Worm (Caenorhabditis elegans): Measurements from ENCODE around the gene C05B5.2.

The C05B5.2 gene

DNA sequence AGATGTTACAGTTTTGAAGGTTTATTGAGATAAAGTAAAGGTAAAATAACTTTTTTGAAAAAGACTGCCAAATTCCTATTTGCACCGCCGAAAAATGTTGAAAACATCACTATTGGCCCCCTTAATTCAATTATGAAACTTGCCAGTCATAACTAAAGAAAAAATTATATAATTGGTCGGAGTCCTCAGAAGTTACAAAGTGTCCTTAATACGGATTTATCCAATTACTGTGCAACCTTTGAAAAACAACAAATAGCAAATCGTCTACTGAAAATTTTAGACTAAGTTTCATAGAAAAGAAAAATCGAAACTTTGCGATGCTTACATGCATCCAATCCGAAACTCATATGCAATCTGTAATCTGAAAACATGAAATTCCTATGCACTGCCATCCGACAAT lies 15.7 kb downstream of the C05B5.2 start:
- TF ChIP-seq jun-1 (tag; optimal IDR thresholded peaks at IDR 0.05): no peak
- TF ChIP-seq ztf-11 (tag; optimal IDR thresholded peaks at IDR 0.05): no peak
- no peak for TF ChIP-seq fos-1 (tag; optimal IDR thresholded peaks at IDR 0.05)
- no peak for TF ChIP-seq nfya-1 (tag; optimal IDR thresholded peaks at IDR 0.05; ENCODE audit: insufficient read depth)
- no peak for TF ChIP-seq hmg-11 (tag; optimal IDR thresholded peaks at IDR 0.05)
- TF ChIP-seq nhr-43 (tag; optimal IDR thresholded peaks at IDR 0.05; ENCODE audit: poor library complexity, severe bottlenecking): no peak
- TF ChIP-seq elt-2 (tag; optimal IDR thresholded peaks at IDR 0.05): no peak

DNA sequence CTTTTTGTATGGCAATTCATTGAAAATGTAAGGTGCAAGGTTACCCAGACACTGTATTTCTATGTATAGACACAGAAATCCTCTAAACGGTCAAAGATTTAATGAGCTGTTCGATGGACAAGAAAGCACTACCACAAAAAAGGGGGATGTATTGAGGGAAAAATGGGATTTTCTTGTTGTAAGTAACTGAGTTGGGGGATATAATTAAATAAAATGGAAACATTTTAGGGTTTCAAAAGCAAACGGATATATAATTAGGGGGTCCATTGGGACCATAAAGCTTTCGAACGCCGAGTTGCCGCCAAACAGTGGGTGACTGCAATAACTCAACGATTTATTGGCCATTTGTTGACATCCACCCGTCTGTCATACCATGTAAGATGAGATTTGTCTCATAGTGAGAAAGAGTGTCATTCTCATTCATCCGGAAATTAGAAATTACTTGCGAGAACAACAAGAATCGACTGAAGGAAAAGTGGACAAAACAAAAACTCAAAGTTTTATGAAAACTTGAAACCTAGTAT lies 18.1 kb downstream of the C05B5.2 start:
- TF ChIP-seq egl-5 (tag; optimal IDR thresholded peaks at IDR 0.05): peak; percentile 8
- no peak for TF ChIP-seq skn-1 (tag; optimal IDR thresholded peaks at IDR 0.05)

DNA sequence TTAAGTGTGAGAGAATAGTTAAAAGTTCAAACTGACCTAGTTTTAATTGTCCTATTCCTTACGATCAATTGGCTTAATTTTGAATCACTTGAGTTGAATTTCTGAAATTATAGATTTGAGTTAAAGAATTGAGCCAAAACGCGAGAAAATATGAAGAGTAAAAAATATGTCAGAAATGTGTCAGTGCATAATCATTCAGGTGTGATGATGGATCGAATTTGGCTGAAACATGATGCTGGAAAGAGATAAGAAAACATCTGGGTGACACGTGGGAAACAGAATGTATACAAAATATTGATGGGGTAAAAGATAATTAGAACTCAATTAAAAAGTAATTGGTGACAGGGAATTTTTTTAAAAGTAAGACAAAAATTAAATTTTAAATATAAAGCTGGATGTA lies 26.6 kb downstream of the C05B5.2 start, which contains the start of gene R10E12.2:
TSS of gene R10E12.2 (minus strand) at position 101 of the 400 bp plus-strand sequence.
- TF ChIP-seq nhr-237 (tag; optimal IDR thresholded peaks at IDR 0.05): no peak
- TF ChIP-seq nhr-76 (tag; optimal IDR thresholded peaks at IDR 0.05): no peak
- no peak for TF ChIP-seq tbx-2 (tag; optimal IDR thresholded peaks at IDR 0.05)
- no peak for TF ChIP-seq pqm-1 (tag; optimal IDR thresholded peaks at IDR 0.05)
- TF ChIP-seq mml-1 (tag; optimal IDR thresholded peaks at IDR 0.05): no peak
- no peak for TF ChIP-seq jun-1 (tag; optimal IDR thresholded peaks at IDR 0.05)
- no peak for TF ChIP-seq ama-1 (optimal IDR thresholded peaks at IDR 0.05)
- TF ChIP-seq eor-1 (tag; optimal IDR thresholded peaks at IDR 0.05): no peak
- TF ChIP-seq skn-1 (tag; optimal IDR thresholded peaks at IDR 0.05): no peak
- TF ChIP-seq ceh-16 (tag; optimal IDR thresholded peaks at IDR 0.05): no peak
- TF ChIP-seq ZK546.5 (tag; optimal IDR thresholded peaks at IDR 0.05): no peak

DNA sequence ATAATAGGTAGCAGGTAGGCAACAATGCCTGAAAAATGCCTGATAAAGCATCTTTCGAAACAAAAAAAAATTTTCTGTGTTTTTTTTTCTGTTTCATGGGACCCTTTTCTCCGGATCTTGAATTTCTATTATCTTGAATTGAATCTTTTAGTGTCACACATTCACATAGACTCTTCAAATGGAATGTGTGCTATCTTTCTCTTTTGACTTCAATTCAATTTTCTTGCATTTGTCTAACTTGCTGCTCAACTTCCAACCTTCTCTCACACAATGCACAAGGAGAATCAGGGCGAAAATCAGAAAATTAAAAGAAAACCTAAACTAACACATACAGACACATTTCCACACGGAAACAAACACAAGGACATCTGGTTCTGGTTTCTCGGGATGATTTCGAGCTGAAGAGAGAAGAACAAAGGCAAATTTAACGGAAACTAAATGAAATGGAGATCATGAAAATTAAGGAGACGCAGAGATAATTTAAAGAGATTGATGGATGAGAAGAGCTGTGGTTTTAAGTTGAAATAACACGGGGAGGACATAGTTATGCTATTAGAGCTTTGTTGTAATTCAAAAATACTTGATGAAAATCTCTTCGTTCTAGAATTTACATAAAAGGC lies 28.0 kb downstream of the C05B5.2 start:
- no peak for TF ChIP-seq ceh-82 (tag; optimal IDR thresholded peaks at IDR 0.05)
- peak; percentile 59 for TF ChIP-seq fkh-10 (GFP tag; optimal IDR thresholded peaks at IDR 0.05)

DNA sequence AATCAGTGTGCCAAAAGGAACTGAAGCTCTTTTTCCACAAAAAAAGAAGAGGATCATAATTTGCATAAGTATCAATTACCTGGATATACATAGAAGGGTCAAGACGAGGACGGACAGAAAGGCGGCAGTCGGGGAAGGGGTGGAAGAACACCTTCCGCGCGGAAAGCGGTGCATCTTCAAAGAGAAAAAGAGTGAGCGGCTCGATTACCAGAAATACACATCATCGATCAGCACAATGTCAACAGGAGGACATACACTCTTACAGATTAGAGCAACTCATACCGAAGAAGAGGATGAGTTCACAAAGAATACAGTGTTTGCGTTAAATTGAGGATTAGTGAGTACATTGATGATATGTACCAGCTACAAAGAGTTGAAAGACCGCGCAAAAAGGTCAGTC lies 31.0 kb downstream of the C05B5.2 start:
- TF ChIP-seq nhr-25 (tag; optimal IDR thresholded peaks at IDR 0.05): no peak
- no peak for TF ChIP-seq daf-12 (tag; optimal IDR thresholded peaks at IDR 0.05)
- no peak for TF ChIP-seq nhr-237 (tag; optimal IDR thresholded peaks at IDR 0.05)
- no peak for TF ChIP-seq lsy-12 (tag; optimal IDR thresholded peaks at IDR 0.05)
- no peak for TF ChIP-seq elt-1 (tag; optimal IDR thresholded peaks at IDR 0.05)
- TF ChIP-seq nhr-28 (tag; optimal IDR thresholded peaks at IDR 0.05): no peak
- TF ChIP-seq egl-5 (tag; optimal IDR thresholded peaks at IDR 0.05): no peak
- no peak for TF ChIP-seq ceh-28 (tag; optimal IDR thresholded peaks at IDR 0.05)
- TF ChIP-seq nhr-77 (tag; optimal IDR thresholded peaks at IDR 0.05): no peak
- no peak for TF ChIP-seq hmg-11 (tag; optimal IDR thresholded peaks at IDR 0.05)
- TF ChIP-seq R02D3.7 (tag; optimal IDR thresholded peaks at IDR 0.05): no peak
- no peak for TF ChIP-seq aly-2 (tag; optimal IDR thresholded peaks at IDR 0.05)

DNA sequence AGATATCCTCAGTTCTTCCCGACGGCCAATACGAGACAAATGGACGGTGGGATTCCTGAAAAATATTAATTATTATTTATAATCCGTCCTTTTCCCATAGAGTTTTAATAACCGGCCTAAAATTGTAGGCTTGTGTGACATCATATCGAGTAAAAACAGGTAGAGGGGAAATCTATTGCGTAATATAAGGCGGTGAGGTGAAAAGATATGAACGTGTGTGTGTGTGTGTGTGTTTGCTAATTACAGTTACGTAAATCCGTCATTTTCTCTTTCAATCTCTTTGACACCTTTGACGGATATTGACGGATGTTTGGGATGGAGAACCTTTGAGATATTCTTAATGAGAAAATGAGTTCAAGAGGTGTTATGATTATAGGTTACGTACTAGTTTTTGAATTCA lies 34.9 kb downstream of the C05B5.2 start:
- no peak for TF ChIP-seq ceh-28 (tag; optimal IDR thresholded peaks at IDR 0.05)
- no peak for TF ChIP-seq fkh-10 (GFP tag; optimal IDR thresholded peaks at IDR 0.05)
- TF ChIP-seq elt-1 (tag; optimal IDR thresholded peaks at IDR 0.05): no peak
- no peak for TF ChIP-seq nhr-28 (tag; optimal IDR thresholded peaks at IDR 0.05)
- TF ChIP-seq snpc-4 (tag; optimal IDR thresholded peaks at IDR 0.05): no peak

DNA sequence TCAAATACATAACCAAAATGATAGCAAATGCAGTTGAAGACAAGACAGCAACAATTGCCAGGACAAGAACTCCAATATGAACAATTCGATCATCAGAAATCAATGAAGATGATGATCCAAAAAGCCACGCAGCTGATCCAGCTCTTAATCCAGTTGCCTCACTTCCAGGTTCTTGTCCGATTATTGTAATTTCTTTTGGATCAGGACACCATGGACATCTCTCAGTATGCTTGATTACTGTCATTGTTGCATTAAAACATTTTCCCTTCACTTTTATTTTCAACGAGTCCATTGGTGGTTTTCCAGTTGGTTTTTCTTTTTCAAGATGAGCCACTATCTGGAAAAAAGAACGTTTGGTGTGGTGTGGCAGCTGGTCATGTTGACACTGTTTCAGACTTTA lies 35.9 kb downstream of the C05B5.2 start:
- TF ChIP-seq fos-1 (tag; optimal IDR thresholded peaks at IDR 0.05): no peak
- TF ChIP-seq ceh-9 (tag; optimal IDR thresholded peaks at IDR 0.05): no peak
- no peak for TF ChIP-seq nhr-76 (tag; optimal IDR thresholded peaks at IDR 0.05)
- TF ChIP-seq fkh-10 (GFP tag; optimal IDR thresholded peaks at IDR 0.05): no peak
- no peak for TF ChIP-seq pha-4 (tag; optimal IDR thresholded peaks at IDR 0.05)
- TF ChIP-seq nhr-12 (tag; optimal IDR thresholded peaks at IDR 0.05): no peak
- no peak for TF ChIP-seq unc-39 (tag; optimal IDR thresholded peaks at IDR 0.05)
- TF ChIP-seq nhr-77 (tag; optimal IDR thresholded peaks at IDR 0.05): no peak
- no peak for TF ChIP-seq unc-62 (GFP tag; optimal IDR thresholded peaks at IDR 0.05)
- no peak for TF ChIP-seq fkh-2 (tag; optimal IDR thresholded peaks at IDR 0.05)
- TF ChIP-seq ZK546.5 (tag; optimal IDR thresholded peaks at IDR 0.05): no peak
- no peak for TF ChIP-seq elt-3 (tag; optimal IDR thresholded peaks at IDR 0.05)
- no peak for TF ChIP-seq R02D3.7 (tag; optimal IDR thresholded peaks at IDR 0.05)

Measured in whole organism, L3 larva.